Fruit fly (Drosophila melanogaster): ENCODE measurements around the gene subdued.

The subdued gene

dm6 chr3R:19623606-19624005 is 18.9 kb downstream of the subdued start (continued):
- peak; percentile 44 for TF ChIP-seq Atf3 (GFP tag; optimal IDR thresholded peaks at IDR 0.05)
- TF ChIP-seq inv (GFP tag; IDR thresholded peaks at IDR 0.05; ENCODE audit: partially characterized antibody), result no peak
- TF ChIP-seq gro (GFP tag; optimal IDR thresholded peaks at IDR 0.05), result peak; percentile 27
- peak; percentile 33; the same call in 1 of the 3 replicates for TF ChIP-seq Mrtf (GFP tag; IDR thresholded peaks at IDR 0.05)
- peak; percentile 10 for TF ChIP-seq CG17568 (GFP tag; optimal IDR thresholded peaks at IDR 0.05)
- TF ChIP-seq CG10462 (GFP tag; optimal IDR thresholded peaks at IDR 0.05), result peak; percentile 29
- no peak for TF ChIP-seq MESR4 (GFP tag; optimal IDR thresholded peaks at IDR 0.05)
- peak; percentile 3 for TF ChIP-seq Mad (GFP tag; optimal IDR thresholded peaks at IDR 0.05)
- TF ChIP-seq CTCF (GFP tag; optimal IDR thresholded peaks at IDR 0.05), result no peak
- TF ChIP-seq CHES-1-like (GFP tag; optimal IDR thresholded peaks at IDR 0.05), result peak; percentile 31
- no peak for TF ChIP-seq fru (optimal IDR thresholded peaks at IDR 0.05)
- TF ChIP-seq psq (GFP tag; optimal IDR thresholded peaks at IDR 0.05), result no peak
- no peak for TF ChIP-seq Hand (GFP tag; optimal IDR thresholded peaks at IDR 0.05)
- TF ChIP-seq CG1529 (GFP tag; optimal IDR thresholded peaks at IDR 0.05), result peak; percentile 21
- TF ChIP-seq CG11723 (GFP tag; optimal IDR thresholded peaks at IDR 0.05), result peak; percentile 4
- TF ChIP-seq lola (GFP tag; optimal IDR thresholded peaks at IDR 0.05), result no peak
- TF ChIP-seq her (GFP tag; optimal IDR thresholded peaks at IDR 0.05), result peak; percentile 26
- TF ChIP-seq pzg (GFP tag; optimal IDR thresholded peaks at IDR 0.05), result no peak
- TF ChIP-seq CG32767 (GFP tag; IDR thresholded peaks at IDR 0.05), result no peak
- peak; percentile 56 for TF ChIP-seq CG10979 (tag; optimal IDR thresholded peaks at IDR 0.05)
- peak; percentile 50 for TF ChIP-seq CG12391 (tag; optimal IDR thresholded peaks at IDR 0.05)
- peak; percentile 34 for TF ChIP-seq salm (tag; optimal IDR thresholded peaks at IDR 0.05)
- peak; percentile 67 for TF ChIP-seq CG31441 (GFP tag; IDR thresholded peaks at IDR 0.05)
- no peak for TF ChIP-seq mirr (GFP tag; optimal IDR thresholded peaks at IDR 0.05)
- TF ChIP-seq CG2712 (tag; optimal IDR thresholded peaks at IDR 0.05), result peak; percentile 64
- TF ChIP-seq Atf6 (GFP tag; IDR thresholded peaks at IDR 0.05), result peak; percentile 43; the same call in 1 of the 2 replicates
- peak; percentile 45; the same call in 2 of the 3 replicates for TF ChIP-seq croc (GFP tag; conservative IDR thresholded peaks at IDR 0.05)
- TF ChIP-seq eve (GFP tag; optimal IDR thresholded peaks at IDR 0.05), result peak in 1 of 2 experiments; percentile 80
- TF ChIP-seq zen (tag; optimal IDR thresholded peaks at IDR 0.05), result no peak
- TF ChIP-seq hth (optimal IDR thresholded peaks at IDR 0.05), result no peak
- TF ChIP-seq Lim3 (GFP tag; IDR thresholded peaks at IDR 0.05), result 0 out of 2 replicates have a peak, but pooled peaks have one; percentile 28
- TF ChIP-seq CG17361 (GFP tag; IDR thresholded peaks at IDR 0.05), result peak; percentile 57; the same call in 2 of the 3 replicates
- TF ChIP-seq Optix (GFP tag; IDR thresholded peaks at IDR 0.05), result peak; percentile 70; the same call in 2 of the 3 replicates
- no peak for TF ChIP-seq Jarid2 (GFP tag; optimal IDR thresholded peaks at IDR 0.05)
- TF ChIP-seq MBD-R2 (GFP tag; IDR thresholded peaks at IDR 0.05), result no peak; the same call in 1 of the 2 replicates
- TF ChIP-seq CG10147 (GFP tag; optimal IDR thresholded peaks at IDR 0.05), result no peak
- peak; percentile 42 for TF ChIP-seq CG8089 (GFP tag; optimal IDR thresholded peaks at IDR 0.05)
- TF ChIP-seq gfzf (GFP tag; optimal IDR thresholded peaks at IDR 0.05), result no peak
- TF ChIP-seq CG12236 (GFP tag; optimal IDR thresholded peaks at IDR 0.05), result peak; percentile 19
- no peak for TF ChIP-seq insv (GFP tag; optimal IDR thresholded peaks at IDR 0.05)
- peak; percentile 46 for TF ChIP-seq CoRest (tag; optimal IDR thresholded peaks at IDR 0.05)
- TF ChIP-seq jing (GFP tag; optimal IDR thresholded peaks at IDR 0.05), result peak; percentile 7
- peak; percentile 19 for TF ChIP-seq trh (GFP tag; optimal IDR thresholded peaks at IDR 0.05)
- TF ChIP-seq Max (GFP tag; optimal IDR thresholded peaks at IDR 0.05), result peak; percentile 1
- peak; percentile 60 for TF ChIP-seq pho (GFP tag; optimal IDR thresholded peaks at IDR 0.05)
- TF ChIP-seq unpg (GFP tag; optimal IDR thresholded peaks at IDR 0.05), result peak; percentile 68
- peak; percentile 57 for TF ChIP-seq CG1603 (tag; optimal IDR thresholded peaks at IDR 0.05)
- TF ChIP-seq E2f2 (GFP tag; IDR thresholded peaks at IDR 0.05), result no peak; the same call in 1 of the 2 replicates
- peak; percentile 62 for TF ChIP-seq Aef1 (GFP tag; IDR thresholded peaks at IDR 0.05)
- peak; percentile 69 for TF ChIP-seq ind (GFP tag; optimal IDR thresholded peaks at IDR 0.05)
- TF ChIP-seq CG1647 (GFP tag; optimal IDR thresholded peaks at IDR 0.05), result no peak
- peak; percentile 72; the same call in 1 of the 2 replicates for TF ChIP-seq Xrp1 (GFP tag; IDR thresholded peaks at IDR 0.05)

Measured in whole organism, embryonic.